Worm (Caenorhabditis elegans) whole organism, L3 larva: ENCODE data around the gene fbxc-28.

Source experiments
- ZK546.5 ChIP-seq: sonication (generic microtip); optimal IDR thresholded peaks from 2 replicates; lab custom pipeline; 2017; ENCODE audit warnings: missing biosample characterization, missing genetic modification characterization
- daf-12 ChIP-seq: fragments of 150-350 bp; optimal IDR thresholded peaks from 2 replicates; lab custom pipeline; 2014; ENCODE audit warnings: missing biosample characterization, missing genetic modification reagents, missing genetic modification characterization
- lin-15B ChIP-seq: fragments of 150-350 bp; optimal IDR thresholded peaks from 2 replicates; lab custom pipeline; 2014; ENCODE audit warnings: missing biosample characterization, missing genetic modification characterization
- mdl-1 ChIP-seq: fragments of 150-350 bp; optimal IDR thresholded peaks from 2 replicates; lab custom pipeline; 2014; ENCODE audit warnings: missing biosample characterization, missing genetic modification characterization
- nfya-1 ChIP-seq: sonication (generic microtip); optimal IDR thresholded peaks from 2 replicates; lab custom pipeline; 2017; ENCODE audit warnings: missing genetic modification characterization, mild to moderate bottlenecking, missing compliant biosample characterization, antibody characterized with exemption, moderate library complexity; ENCODE audit not compliant: insufficient read depth
- nhr-11 ChIP-seq: fragments of 150-350 bp; optimal IDR thresholded peaks from 2 replicates; lab custom pipeline; 2014; ENCODE audit warnings: missing biosample characterization, missing genetic modification characterization
- nhr-23 ChIP-seq: fragments of 150-350 bp; optimal IDR thresholded peaks from 2 replicates; lab custom pipeline; 2014; ENCODE audit warnings: missing biosample characterization, missing genetic modification reagents, missing genetic modification characterization
- nhr-76 ChIP-seq: fragments of 150-350 bp; sonication (generic microtip); optimal IDR thresholded peaks from 5 replicates; lab custom pipeline; 2014; ENCODE audit warnings: missing biosample characterization, missing genetic modification characterization
- sea-2 ChIP-seq: fragments of 150-350 bp; sonication (generic microtip); optimal IDR thresholded peaks from 4 replicates; lab custom pipeline; 2014; ENCODE audit warnings: missing biosample characterization, missing genetic modification reagents, missing genetic modification characterization
- unc-62 ChIP-seq: fragments of 150-350 bp; sonication (generic microtip); optimal IDR thresholded peaks from 4 replicates; lab custom pipeline; 2014; ENCODE audit warnings: missing biosample characterization, missing genetic modification reagents, missing genetic modification characterization

DNA sequence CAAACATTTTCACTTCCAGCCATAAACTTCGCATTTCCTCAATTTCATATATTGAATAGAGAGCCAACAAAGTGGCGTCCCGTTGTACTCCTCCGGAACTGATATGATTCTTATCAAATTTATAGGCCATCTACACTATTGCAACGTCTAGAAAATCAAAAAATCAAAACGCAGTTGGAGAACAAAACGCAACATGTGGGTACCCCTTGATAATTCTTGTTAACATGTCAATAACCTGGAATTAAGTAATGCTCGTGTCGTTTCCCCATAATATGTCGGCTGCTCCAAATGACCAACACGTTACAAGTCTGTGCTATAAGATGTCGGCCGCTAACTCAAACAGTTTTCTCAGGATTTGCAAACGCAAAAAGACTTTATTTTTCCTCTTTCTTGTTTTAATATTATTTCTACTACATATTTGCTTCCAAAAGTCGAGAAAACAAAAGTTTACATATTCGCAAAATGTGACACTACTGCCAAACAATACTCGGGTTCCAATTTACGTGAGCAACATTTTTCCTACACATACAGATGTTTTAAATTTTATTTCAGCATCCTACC lies 42.9 kb upstream of the fbxc-28 start:
- no peak for TF ChIP-seq ZK546.5 (tag; lab: Kevin White, UChicago)
- no peak for TF ChIP-seq mdl-1 (tag; lab: Kevin White, UChicago)
- no peak for TF ChIP-seq daf-12 (tag; lab: Kevin White, UChicago)
- TF ChIP-seq nhr-76 (tag; lab: Kevin White, UChicago): no peak
- no peak for TF ChIP-seq unc-62 (GFP tag; lab: Kevin White, UChicago)
- TF ChIP-seq lin-15B: no peak
- no peak for TF ChIP-seq nhr-23 (tag; lab: Kevin White, UChicago)
- no peak for TF ChIP-seq nhr-11
- TF ChIP-seq sea-2 (GFP tag; lab: Kevin White, UChicago): no peak
- TF ChIP-seq nfya-1 (tag; lab: Kevin White, UChicago): no peak
